Fruit fly (Drosophila melanogaster): ENCODE measurements around the gene CG15172.

Gene CG15172

dm6 chr2L:18982826-18983758 lies 39.1 kb upstream of the CG15172 start (continued):
- peak; percentile 66 for TF ChIP-seq sens (GFP tag)
- no peak for TF ChIP-seq CG7928 (GFP tag; optimal IDR thresholded peaks at IDR 0.05)
- no peak for TF ChIP-seq Deaf1 (tag; optimal IDR thresholded peaks at IDR 0.05)
- peak; percentile 51 for TF ChIP-seq CG11504 (tag; optimal IDR thresholded peaks at IDR 0.05)
- peak; percentile 28 for TF ChIP-seq Meics (GFP tag; optimal IDR thresholded peaks at IDR 0.05)
- peak; percentile 3 for TF ChIP-seq Sox102F (GFP tag; optimal IDR thresholded peaks at IDR 0.05)
- TF ChIP-seq CG7556 (GFP tag; optimal IDR thresholded peaks at IDR 0.05), result peak; percentile 33
- peak; percentile 16 for TF ChIP-seq az2 (GFP tag; optimal IDR thresholded peaks at IDR 0.05)
- TF ChIP-seq CG2120 (GFP tag; optimal IDR thresholded peaks at IDR 0.05), result peak; percentile 0
- TF ChIP-seq Hr51 (GFP tag; optimal IDR thresholded peaks at IDR 0.05), result peak in 1 of 2 experiments; percentile 15
- TF ChIP-seq ind (GFP tag; optimal IDR thresholded peaks at IDR 0.05), result no peak
- peak; percentile 20 for TF ChIP-seq CG7839 (tag; optimal IDR thresholded peaks at IDR 0.05)
- TF ChIP-seq CG9215 (GFP tag; IDR thresholded peaks at IDR 0.05), result 0 out of 2 replicates have a peak, but pooled peaks have one; percentile 12
- no peak for TF ChIP-seq sd (tag; optimal IDR thresholded peaks at IDR 0.05)
- peak; percentile 1 for TF ChIP-seq CG8924 (tag; optimal IDR thresholded peaks at IDR 0.05)
- TF ChIP-seq CG31441 (GFP tag; IDR thresholded peaks at IDR 0.05), result no peak
- TF ChIP-seq crp (GFP tag; optimal IDR thresholded peaks at IDR 0.05), result no peak
- peak; percentile 42; the same call in 1 of the 3 replicates for TF ChIP-seq CG17361 (GFP tag; IDR thresholded peaks at IDR 0.05)
- no peak for TF ChIP-seq CG32767 (GFP tag; IDR thresholded peaks at IDR 0.05)
- no peak for TF ChIP-seq CG5245 (GFP tag; optimal IDR thresholded peaks at IDR 0.05)
- TF ChIP-seq CG31365 (tag; optimal IDR thresholded peaks at IDR 0.05), result no peak
- no peak for TF ChIP-seq psq (GFP tag; optimal IDR thresholded peaks at IDR 0.05)
- no peak for TF ChIP-seq CG17186 (GFP tag; optimal IDR thresholded peaks at IDR 0.05)
- no peak for TF ChIP-seq CG34422 (GFP tag; IDR thresholded peaks at IDR 0.05)
- TF ChIP-seq CG18599 (GFP tag; optimal IDR thresholded peaks at IDR 0.05), result no peak
- TF ChIP-seq bigmax (GFP tag; optimal IDR thresholded peaks at IDR 0.05), result no peak
- TF ChIP-seq CG13424 (tag; optimal IDR thresholded peaks at IDR 0.05), result peak; percentile 17

- peak; percentile 65 for TF ChIP-seq sens (GFP tag)
- no peak for TF ChIP-seq CG7963 (GFP tag; IDR thresholded peaks at IDR 0.05; ENCODE audit: partially characterized antibody)
- peak; percentile 20 for TF ChIP-seq Ets65A (GFP tag)
- peak; percentile 24 for TF ChIP-seq nom (GFP tag; optimal IDR thresholded peaks at IDR 0.05)
- TF ChIP-seq zf30C (GFP tag; optimal IDR thresholded peaks at IDR 0.05), result no peak
Observed at dm6 chr2L:18984158-18984557, 38.1 kb upstream of the CG15172 start.

- TF ChIP-seq emc (GFP tag; optimal IDR thresholded peaks at IDR 0.05) (no peak), exex (tag; optimal IDR thresholded peaks at IDR 0.05) (peak; percentile 90), cato (GFP tag; optimal IDR thresholded peaks at IDR 0.05; ENCODE audit: borderline replicate concordance) (no peak), CG13894 (tag; optimal IDR thresholded peaks at IDR 0.05) (no peak), insv (GFP tag; optimal IDR thresholded peaks at IDR 0.05) (no peak), her (GFP tag; optimal IDR thresholded peaks at IDR 0.05) (no peak), CG13424 (tag; optimal IDR thresholded peaks at IDR 0.05) (no peak), Hmr (GFP tag; optimal IDR thresholded peaks at IDR 0.05) (peak; percentile 38), gcm (GFP tag; optimal IDR thresholded peaks at IDR 0.05) (no peak), Six4 (GFP tag; optimal IDR thresholded peaks at IDR 0.05) (no peak), hkb (optimal IDR thresholded peaks at IDR 0.05) (no peak), hkb (GFP tag; IDR thresholded peaks at IDR 0.05) (0 out of 2 replicates have a peak, but pooled peaks have one; percentile 13), CG9437 (GFP tag; optimal IDR thresholded peaks at IDR 0.05) (no peak), sug (tag; optimal IDR thresholded peaks at IDR 0.05) (peak; percentile 62), CG2120 (GFP tag; optimal IDR thresholded peaks at IDR 0.05) (peak; percentile 36), CG2678 (tag; optimal IDR thresholded peaks at IDR 0.05) (peak; percentile 16)
Observed at dm6 chr2L:18985201-18986124, 36.8 kb upstream of the CG15172 start.
